Worm (Caenorhabditis elegans): ENCODE data around the gene ztf-22.

DNA sequence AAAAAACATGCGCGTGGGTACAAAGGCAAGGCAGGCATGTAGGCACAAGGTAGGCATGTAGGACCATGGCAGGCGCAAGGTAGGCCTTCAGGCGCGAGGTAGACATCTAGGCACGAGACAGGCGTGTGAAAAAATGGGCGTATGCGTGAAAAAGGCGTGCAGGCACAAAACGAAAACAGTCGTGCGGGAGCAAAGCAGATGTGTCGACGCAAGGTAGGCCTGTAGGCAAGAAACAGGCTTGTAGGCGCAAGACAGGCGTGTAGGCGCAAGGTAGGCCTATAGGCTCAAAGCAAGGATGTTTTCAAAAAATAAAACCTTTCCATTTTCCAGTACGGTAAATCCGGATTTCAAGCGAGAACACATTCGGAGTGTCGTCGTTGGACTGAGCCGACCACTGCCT, 6.9 kb downstream of the ztf-22 start:
- TF ChIP-seq egl-27 (tag; optimal IDR thresholded peaks at IDR 0.05): no peak
- no peak for TF ChIP-seq nhr-237 (tag; optimal IDR thresholded peaks at IDR 0.05)
- TF ChIP-seq snpc-4 (tag; optimal IDR thresholded peaks at IDR 0.05): no peak
- TF ChIP-seq unc-39 (tag; optimal IDR thresholded peaks at IDR 0.05): no peak
- TF ChIP-seq ceh-9 (tag; optimal IDR thresholded peaks at IDR 0.05): no peak
- no peak for TF ChIP-seq nhr-28 (tag; optimal IDR thresholded peaks at IDR 0.05)
- TF ChIP-seq fkh-2 (tag; optimal IDR thresholded peaks at IDR 0.05): no peak
- TF ChIP-seq elt-3 (tag; optimal IDR thresholded peaks at IDR 0.05): no peak
- TF ChIP-seq ztf-4 (tag; optimal IDR thresholded peaks at IDR 0.05): no peak
- no peak for TF ChIP-seq lin-15B (tag; optimal IDR thresholded peaks at IDR 0.05)
- no peak for TF ChIP-seq nhr-12 (tag; optimal IDR thresholded peaks at IDR 0.05)
- TF ChIP-seq skn-1 (tag; optimal IDR thresholded peaks at IDR 0.05): no peak

All from whole organism, L3 larva.